Worm (Caenorhabditis elegans) whole organism, L4 larva: ENCODE measurements around the gene apc-11.

Source experiments
- F44E2.7 ChIP-seq: fragments of 200-800 bp; sonication (Bioruptor generic); IDR thresholded peaks from 2 replicates; pipeline ENCODE4 v2.1.2; 2022; ENCODE audit warnings: missing genetic modification characterization, missing compliant biosample characterization
- F49E8.2 ChIP-seq: sonication (generic microtip); optimal IDR thresholded peaks from 2 replicates; lab custom pipeline; 2016; ENCODE audit warnings: missing compliant biosample characterization, mild to moderate bottlenecking, missing genetic modification characterization, borderline replicate concordance
- R02D3.7 ChIP-seq: fragments of 150-350 bp; sonication (generic microtip); optimal IDR thresholded peaks from 3 replicates; lab custom pipeline; 2014; ENCODE audit warnings: missing biosample characterization, missing genetic modification characterization
- Y105C5A.15 ChIP-seq: fragments of 200-800 bp; sonication (Bioruptor generic); IDR thresholded peaks from 2 replicates; pipeline ENCODE4 v1.3.6; 2022; ENCODE audit warnings: missing genetic modification characterization, missing compliant biosample characterization
- Y48G9A.11 ChIP-seq: fragments of 200-800 bp; sonication (Bioruptor generic); IDR thresholded peaks from 2 replicates; pipeline ENCODE4 v1.3.6; 2022; ENCODE audit warnings: missing genetic modification reagents, missing genetic modification characterization, missing compliant biosample characterization
- Y5F2A.4 ChIP-seq: fragments of 200-800 bp; sonication (Bioruptor generic); optimal IDR thresholded peaks from 2 replicates; lab custom pipeline; 2018; ENCODE audit warnings: mild to moderate bottlenecking, missing genetic modification characterization, missing compliant biosample characterization
- ZK337.2 ChIP-seq: fragments of 200-800 bp; sonication (Bioruptor generic); IDR thresholded peaks from 2 replicates; pipeline ENCODE4 v1.3.6; 2022; ENCODE audit warnings: missing genetic modification reagents, missing genetic modification characterization, missing compliant biosample characterization
- ZK546.5 ChIP-seq, 2 experiments: sonication (generic microtip); optimal IDR thresholded peaks; 2 replicates each; lab custom pipeline; 2017; ENCODE audit warnings: missing biosample characterization in 2 of 2, missing genetic modification characterization in 2 of 2
- aha-1 ChIP-seq: fragments of 150-350 bp; peaks from one replicate; lab custom pipeline; 2014; ENCODE audit warnings: missing biosample characterization, missing genetic modification characterization
- aly-2 ChIP-seq: sonication (generic microtip); optimal IDR thresholded peaks from 2 replicates; lab custom pipeline; 2018; ENCODE audit warnings: missing biosample characterization, missing genetic modification characterization
- arid-1 ChIP-seq: fragments of 200-800 bp; sonication (Bioruptor generic); conservative IDR thresholded peaks from 2 replicates; pipeline ENCODE4 v1.3.6; 2022; ENCODE audit warnings: missing genetic modification reagents, missing genetic modification characterization, missing compliant biosample characterization
- attf-4 ChIP-seq: sonication (generic microtip); optimal IDR thresholded peaks from 3 replicates; lab custom pipeline; 2017; ENCODE audit warnings: missing biosample characterization, missing genetic modification characterization
- ceh-20 ChIP-seq: fragments of 200-800 bp; sonication (Bioruptor generic); IDR thresholded peaks from 2 replicates; pipeline ENCODE4 v1.3.6; 2022; ENCODE audit warnings: missing genetic modification reagents, missing genetic modification characterization, missing compliant biosample characterization
- ceh-28 ChIP-seq: fragments of 150-350 bp; optimal IDR thresholded peaks from 2 replicates; lab custom pipeline; 2014; ENCODE audit warnings: missing biosample characterization, missing genetic modification reagents, missing genetic modification characterization
- ceh-32 ChIP-seq: sonication (generic microtip); optimal IDR thresholded peaks from 2 replicates; lab custom pipeline; 2016; ENCODE audit warnings: mild to moderate bottlenecking, missing genetic modification characterization, missing compliant biosample characterization; ENCODE audit not compliant: poor library complexity
- ceh-62 ChIP-seq: sonication (generic microtip); optimal IDR thresholded peaks from 2 replicates; lab custom pipeline; 2017; ENCODE audit warnings: missing biosample characterization, missing genetic modification characterization
- ctbp-1 ChIP-seq: fragments of 200-800 bp; sonication (Bioruptor generic); IDR thresholded peaks from 2 replicates; pipeline ENCODE4 v1.3.6; 2022; ENCODE audit warnings: missing genetic modification reagents, missing genetic modification characterization, missing compliant biosample characterization
- dmd-8 ChIP-seq: fragments of 200-800 bp; sonication (Bioruptor generic); IDR thresholded peaks from 2 replicates; pipeline ENCODE4 v1.3.6; 2022; ENCODE audit warnings: missing genetic modification characterization, missing compliant biosample characterization
- duxl-1 ChIP-seq: sonication (generic microtip); optimal IDR thresholded peaks from 2 replicates; lab custom pipeline; 2016; ENCODE audit warnings: mild to moderate bottlenecking, missing genetic modification characterization, moderate library complexity, missing compliant biosample characterization; ENCODE audit not compliant: poor library complexity
- dve-1 ChIP-seq: sonication (generic microtip); optimal IDR thresholded peaks from 2 replicates; lab custom pipeline; 2017; ENCODE audit warnings: antibody characterized with exemption, mild to moderate bottlenecking, missing genetic modification characterization, missing compliant biosample characterization; ENCODE audit not compliant: insufficient read depth
- egl-27 ChIP-seq: sonication (generic microtip); optimal IDR thresholded peaks from 3 replicates; lab custom pipeline; 2017; ENCODE audit warnings: missing biosample characterization, missing genetic modification reagents, missing genetic modification characterization
- egl-43 ChIP-seq: fragments of 200-800 bp; sonication (Bioruptor generic); IDR thresholded peaks from 2 replicates; pipeline ENCODE4 v1.3.6; 2022; ENCODE audit warnings: missing genetic modification reagents, missing genetic modification characterization, missing compliant biosample characterization
- gei-8 ChIP-seq: fragments of 200-800 bp; sonication (Bioruptor generic); optimal IDR thresholded peaks from 2 replicates; lab custom pipeline; 2018; ENCODE audit warnings: mild to moderate bottlenecking, missing genetic modification characterization, missing compliant biosample characterization
- hif-1 ChIP-seq, 2 experiments: sonication (generic microtip); optimal IDR thresholded peaks; 2 replicates each; lab custom pipeline; 2016 to 2017; ENCODE audit warnings: missing compliant biosample characterization in 2 of 2, missing genetic modification characterization in 2 of 2, missing genetic modification reagents in 2 of 2, missing genotype in 2 of 2, mild to moderate bottlenecking in 1 of 2
- jun-1 ChIP-seq: fragments of 150-350 bp; optimal IDR thresholded peaks from 2 replicates; lab custom pipeline; 2014; ENCODE audit warnings: missing biosample characterization, missing genetic modification reagents, missing genetic modification characterization
- lin-13 ChIP-seq: fragments of 150-350 bp; optimal IDR thresholded peaks from 2 replicates; lab custom pipeline; 2014; ENCODE audit warnings: missing biosample characterization, missing genetic modification reagents, missing genetic modification characterization
- lin-29 ChIP-seq: fragments of 200-800 bp; sonication (Bioruptor generic); IDR thresholded peaks from 2 replicates; pipeline ENCODE4 v1.3.6; 2022; ENCODE audit warnings: missing genetic modification reagents, missing genetic modification characterization, missing compliant biosample characterization
- lin-38 ChIP-seq: fragments of 200-800 bp; sonication (Bioruptor generic); IDR thresholded peaks from 2 replicates; pipeline ENCODE4 v1.3.6; 2022; ENCODE audit warnings: missing genetic modification reagents, missing genetic modification characterization, missing compliant biosample characterization
- madf-5 ChIP-seq, 2 experiments: fragments of 200-800 bp; sonication (Bioruptor generic); IDR thresholded peaks; 2 replicates each; pipeline ENCODE4 v1.3.6; 2022; ENCODE audit warnings: missing compliant biosample characterization in 2 of 2, missing genetic modification characterization in 2 of 2
- madf-9 ChIP-seq: fragments of 200-800 bp; sonication (Bioruptor generic); conservative IDR thresholded peaks from 2 replicates; pipeline ENCODE4 v1.3.6; 2022; ENCODE audit warnings: missing genetic modification reagents, missing genetic modification characterization, missing compliant biosample characterization
- mxl-3 ChIP-seq: fragments of 200-800 bp; sonication (Bioruptor generic); optimal IDR thresholded peaks from 2 replicates; lab custom pipeline; 2018; ENCODE audit warnings: mild to moderate bottlenecking, missing genetic modification characterization, missing compliant biosample characterization
- nhr-102 ChIP-seq: sonication (generic microtip); optimal IDR thresholded peaks from 2 replicates; lab custom pipeline; 2016; ENCODE audit warnings: mild to moderate bottlenecking, missing genetic modification characterization, moderate library complexity, missing compliant biosample characterization
- nhr-28 ChIP-seq: fragments of 150-350 bp; optimal IDR thresholded peaks from 2 replicates; lab custom pipeline; 2014; ENCODE audit warnings: missing biosample characterization, missing genetic modification characterization
- nhr-48 ChIP-seq: sonication (generic microtip); optimal IDR thresholded peaks from 2 replicates; lab custom pipeline; 2016; ENCODE audit warnings: mild to moderate bottlenecking, missing genetic modification characterization, missing compliant biosample characterization
- nhr-6 ChIP-seq: fragments of 150-350 bp; optimal IDR thresholded peaks from 2 replicates; lab custom pipeline; 2014; ENCODE audit warnings: missing biosample characterization, missing genetic modification characterization
- saeg-2 ChIP-seq: fragments of 200-800 bp; sonication (Bioruptor generic); IDR thresholded peaks from 2 replicates; pipeline ENCODE4 v1.3.6; 2022; ENCODE audit warnings: missing genetic modification reagents, missing genetic modification characterization, missing compliant biosample characterization
- sdz-12 ChIP-seq: fragments of 200-800 bp; sonication (Bioruptor generic); optimal IDR thresholded peaks from 2 replicates; lab custom pipeline; 2018; ENCODE audit warnings: mild to moderate bottlenecking, missing genetic modification characterization, missing compliant biosample characterization
- skn-1 ChIP-seq: fragments of 150-350 bp; optimal IDR thresholded peaks from 2 replicates; lab custom pipeline; 2014; ENCODE audit warnings: missing biosample characterization, missing genetic modification characterization
- snpc-1.2 ChIP-seq: fragments of 200-800 bp; sonication (Bioruptor generic); IDR thresholded peaks from 2 replicates; pipeline ENCODE4 v1.3.6; 2022; ENCODE audit warnings: missing genetic modification reagents, missing genetic modification characterization, missing compliant biosample characterization
- snpc-4 ChIP-seq: fragments of 150-350 bp; optimal IDR thresholded peaks from 2 replicates; lab custom pipeline; 2014; ENCODE audit warnings: missing biosample characterization, missing genetic modification characterization
- spr-1 ChIP-seq: sonication (generic microtip); optimal IDR thresholded peaks from 2 replicates; lab custom pipeline; 2016; ENCODE audit warnings: mild to moderate bottlenecking, missing genetic modification characterization, missing compliant biosample characterization
- spr-3 ChIP-seq: fragments of 200-800 bp; sonication (Bioruptor generic); optimal IDR thresholded peaks from 2 replicates; lab custom pipeline; 2018; ENCODE audit warnings: mild to moderate bottlenecking, missing genetic modification characterization, missing compliant biosample characterization
- tra-1 ChIP-seq: fragments of 200-800 bp; sonication (Bioruptor generic); IDR thresholded peaks from 2 replicates; pipeline ENCODE4 v1.3.6; 2022; ENCODE audit warnings: missing genetic modification reagents, missing genetic modification characterization, missing compliant biosample characterization
- unc-130 ChIP-seq: sonication (generic microtip); optimal IDR thresholded peaks from 2 replicates; lab custom pipeline; 2016; ENCODE audit warnings: missing genetic modification reagents, missing genetic modification characterization, missing compliant biosample characterization
- unc-39 ChIP-seq: sonication (generic microtip); optimal IDR thresholded peaks from 2 replicates; lab custom pipeline; 2017; ENCODE audit warnings: missing biosample characterization, missing genetic modification characterization
- vab-7 ChIP-seq: fragments of 200-800 bp; sonication (Bioruptor generic); IDR thresholded peaks from 2 replicates; pipeline ENCODE4 v1.3.6; 2022; ENCODE audit warnings: missing genetic modification reagents, missing genetic modification characterization, missing compliant biosample characterization
- zag-1 ChIP-seq: fragments of 150-350 bp; optimal IDR thresholded peaks from 2 replicates; lab custom pipeline; 2014; ENCODE audit warnings: missing biosample characterization, missing genetic modification characterization
- zfp-3 ChIP-seq: fragments of 200-800 bp; sonication (Bioruptor generic); conservative IDR thresholded peaks from 2 replicates; pipeline ENCODE4 v1.3.6; 2022; ENCODE audit warnings: missing genetic modification reagents, missing genetic modification characterization, missing compliant biosample characterization
- zip-2 ChIP-seq: fragments of 150-350 bp; optimal IDR thresholded peaks from 2 replicates; lab custom pipeline; 2014; ENCODE audit warnings: missing biosample characterization, missing genetic modification characterization
- ztf-11 ChIP-seq: fragments of 150-350 bp; optimal IDR thresholded peaks from 2 replicates; lab custom pipeline; 2014; ENCODE audit warnings: missing biosample characterization, missing genetic modification characterization
- ztf-7 ChIP-seq: fragments of 150-350 bp; optimal IDR thresholded peaks from 2 replicates; lab custom pipeline; 2014; ENCODE audit warnings: missing biosample characterization, missing genetic modification characterization

apc-11 gene

ce11 chrIII:4562070-4562788, 32.0 kb downstream of the apc-11 start, which contains the start of gene pan-1 (continued):
- peak; percentile 19 for TF ChIP-seq aha-1
- TF ChIP-seq ceh-28 (tag; lab: Kevin White, UChicago) = no peak
- TF ChIP-seq vab-7 (GFP tag; lab: Robert Waterston, UW) = no peak
- no peak for TF ChIP-seq ztf-11 (tag; lab: Kevin White, UChicago)
- TF ChIP-seq arid-1 (GFP tag; lab: Robert Waterston, UW) = peak; percentile 46; the same call in 1 of the 2 replicates
- TF ChIP-seq spr-1 = no peak
- TF ChIP-seq F49E8.2 (tag; lab: Kevin White, UChicago) = no peak
- no peak for TF ChIP-seq ceh-20 (GFP tag; lab: Robert Waterston, UW)
- peak in 1 of 2 experiments; percentile 14 for TF ChIP-seq hif-1 (tag; optimal IDR thresholded peaks at IDR 0.05; lab: Kevin White, UChicago)
- TF ChIP-seq zip-2 (tag; lab: Kevin White, UChicago) = no peak
- TF ChIP-seq lin-13 (GFP tag; lab: Kevin White, UChicago) = no peak
- no peak for TF ChIP-seq attf-4 (tag; lab: Kevin White, UChicago)
- no peak for TF ChIP-seq egl-27
- TF ChIP-seq Y5F2A.4 (GFP tag; lab: Kevin White, UChicago) = no peak
- no peak for TF ChIP-seq Y48G9A.11 (GFP tag; lab: Robert Waterston, UW)
- TF ChIP-seq saeg-2 (GFP tag; lab: Robert Waterston, UW) = no peak
- no peak for TF ChIP-seq nhr-6 (tag; lab: Kevin White, UChicago)
- TF ChIP-seq Y105C5A.15 (GFP tag; lab: Robert Waterston, UW) = no peak
- TF ChIP-seq mxl-3 (GFP tag; lab: Kevin White, UChicago) = peak; percentile 68
- TF ChIP-seq ztf-7 = no peak
- no peak for TF ChIP-seq gei-8
- no peak for TF ChIP-seq duxl-1 (tag; lab: Kevin White, UChicago)
- no peak for TF ChIP-seq zag-1
- TF ChIP-seq dve-1 (tag; lab: Kevin White, UChicago) = peak; percentile 54
- peak; percentile 34 for TF ChIP-seq nhr-48 (tag; lab: Kevin White, UChicago)
- TF ChIP-seq unc-39 (tag; lab: Kevin White, UChicago) = no peak
- no peak for TF ChIP-seq R02D3.7 (tag; lab: Kevin White, UChicago)
- no peak for TF ChIP-seq snpc-1.2 (GFP tag; lab: Robert Waterston, UW)
- no peak for TF ChIP-seq nhr-102 (tag; lab: Kevin White, UChicago)
- no peak for TF ChIP-seq ZK337.2 (GFP tag; lab: Robert Waterston, UW)
- TF ChIP-seq spr-3 (GFP tag; lab: Kevin White, UChicago) = no peak
- TF ChIP-seq madf-5 (GFP tag; IDR thresholded peaks at IDR 0.05; lab: Robert Waterston, UW) = 0 out of 4 replicates have a peak, but pooled peaks of 1 of the 2 experiments have one; percentile 29
- TF ChIP-seq ctbp-1 (GFP tag; lab: Robert Waterston, UW) = 0 out of 2 replicates have a peak, but pooled peaks have one; percentile 54
- no peak for TF ChIP-seq lin-38 (GFP tag; lab: Robert Waterston, UW)
- no peak for TF ChIP-seq ceh-62
- TF ChIP-seq unc-130 (GFP tag; lab: Kevin White, UChicago) = no peak
- TF ChIP-seq ZK546.5 (tag; optimal IDR thresholded peaks at IDR 0.05; lab: Kevin White, UChicago) = no peak
- no peak for TF ChIP-seq jun-1 (tag; lab: Kevin White, UChicago)
- no peak for TF ChIP-seq egl-43
- no peak for TF ChIP-seq zfp-3
- TF ChIP-seq nhr-28 (tag; lab: Kevin White, UChicago) = peak; percentile 60
- peak; percentile 32; the same call in 1 of the 2 replicates for TF ChIP-seq madf-9
- no peak for TF ChIP-seq sdz-12
- TF ChIP-seq F44E2.7 (GFP tag; lab: Robert Waterston, UW) = no peak
- no peak for TF ChIP-seq snpc-4 (tag; lab: Kevin White, UChicago)
- no peak for TF ChIP-seq tra-1
- TF ChIP-seq lin-29 (GFP tag; lab: Robert Waterston, UW) = no peak
- no peak for TF ChIP-seq skn-1
- no peak for TF ChIP-seq ceh-32 (tag; lab: Kevin White, UChicago)
- TF ChIP-seq dmd-8 (GFP tag; lab: Robert Waterston, UW) = no peak
- no peak for TF ChIP-seq aly-2 (tag; lab: Kevin White, UChicago)
